Fruit fly (Drosophila melanogaster) whole organism, adult: ENCODE data around the gene TwdlV.

Experiments used
- CG11617 ChIP-seq: fragments of 200-800 bp; sonication (Bioruptor generic); optimal IDR thresholded peaks from 2 replicates; lab custom pipeline; 2017; ENCODE audit warnings: mild to moderate bottlenecking, missing biosample characterization, missing genetic modification reagents, missing genetic modification characterization
- CG12768 ChIP-seq: fragments of 200-800 bp; sonication (Bioruptor generic); optimal IDR thresholded peaks from 2 replicates; lab custom pipeline; 2017; ENCODE audit warnings: missing biosample characterization, missing genetic modification characterization, mild to moderate bottlenecking, moderate library complexity, missing genetic modification reagents
- CG14711 ChIP-seq: fragments of 200-800 bp; sonication (Bioruptor generic); optimal IDR thresholded peaks from 2 replicates; lab custom pipeline; 2018; ENCODE audit warnings: missing biosample characterization, mild to moderate bottlenecking, missing genetic modification characterization, moderate library complexity
- CG1620 ChIP-seq: fragments of 200-800 bp; sonication (Bioruptor generic); optimal IDR thresholded peaks from 2 replicates; lab custom pipeline; 2016; ENCODE audit warnings: missing biosample characterization, missing genetic modification characterization
- CG33017 ChIP-seq: fragments of 200-800 bp; sonication (Bioruptor generic); optimal IDR thresholded peaks from 2 replicates; lab custom pipeline; 2018; ENCODE audit warnings: missing biosample characterization, mild to moderate bottlenecking, missing genetic modification characterization, moderate library complexity
- CG5204 ChIP-seq: fragments of 200-800 bp; sonication (Bioruptor generic); optimal IDR thresholded peaks from 2 replicates; lab custom pipeline; 2016; ENCODE audit warnings: missing biosample characterization, missing genetic modification characterization
- CG7045 ChIP-seq: fragments of 200-800 bp; sonication (Bioruptor generic); optimal IDR thresholded peaks from 2 replicates; lab custom pipeline; 2017; ENCODE audit warnings: missing biosample characterization, mild to moderate bottlenecking, missing genetic modification characterization
- CG7101 ChIP-seq: fragments of 200-800 bp; sonication (Bioruptor generic); optimal IDR thresholded peaks from 2 replicates; lab custom pipeline; 2018; ENCODE audit warnings: missing biosample characterization, mild to moderate bottlenecking, missing genetic modification characterization, moderate library complexity
- Clk ChIP-seq: fragments of 200-800 bp; sonication (Bioruptor generic); optimal IDR thresholded peaks from 2 replicates; lab custom pipeline; 2017; ENCODE audit warnings: missing biosample characterization, missing genetic modification characterization
- Crg-1 ChIP-seq: fragments of 200-800 bp; sonication (Bioruptor generic); optimal IDR thresholded peaks from 2 replicates; lab custom pipeline; 2016; ENCODE audit warnings: missing biosample characterization, missing genetic modification characterization
- Hr96 ChIP-seq: fragments of 200-800 bp; sonication (Bioruptor generic); optimal IDR thresholded peaks from 2 replicates; lab custom pipeline; 2016; ENCODE audit warnings: missing biosample characterization, missing genetic modification characterization
- Mnt ChIP-seq: fragments of 200-800 bp; sonication (Bioruptor generic); optimal IDR thresholded peaks from 2 replicates; lab custom pipeline; 2016; ENCODE audit warnings: missing biosample characterization, mild to moderate bottlenecking, missing genetic modification characterization
- bab1 ChIP-seq: fragments of 200-800 bp; sonication (Bioruptor generic); optimal IDR thresholded peaks from 3 replicates; lab custom pipeline; 2019; ENCODE audit warnings: missing biosample characterization, mild to moderate bottlenecking, missing genetic modification characterization, moderate library complexity
- cic ChIP-seq: fragments of 200-800 bp; sonication (Bioruptor generic); optimal IDR thresholded peaks from 2 replicates; lab custom pipeline; 2017; ENCODE audit warnings: missing biosample characterization, mild to moderate bottlenecking, missing genetic modification characterization, moderate library complexity
- cnc ChIP-seq, 2 experiments: fragments of >200 bp; optimal IDR thresholded peaks; 2 replicates each; lab custom pipeline; 2017
- kay ChIP-seq: fragments of 200-800 bp; sonication (Bioruptor generic); peaks from one replicate; lab custom pipeline; 2016; ENCODE audit warnings: missing biosample characterization, missing genetic modification characterization, borderline replicate concordance
- ovo ChIP-seq: fragments of 200-800 bp; sonication (Bioruptor generic); optimal IDR thresholded peaks from 2 replicates; lab custom pipeline; 2016; ENCODE audit warnings: missing biosample characterization, missing genetic modification characterization
- pad ChIP-seq: fragments of 200-800 bp; sonication (Bioruptor generic); optimal IDR thresholded peaks from 3 replicates; lab custom pipeline; 2017; ENCODE audit warnings: missing biosample characterization, missing genetic modification characterization, mild to moderate bottlenecking, moderate library complexity, missing genetic modification reagents
- tj ChIP-seq: fragments of 200-800 bp; sonication (Bioruptor generic); optimal IDR thresholded peaks from 3 replicates; lab custom pipeline; 2017; ENCODE audit warnings: missing biosample characterization, mild to moderate bottlenecking, missing genetic modification characterization, moderate library complexity
- toe ChIP-seq: fragments of 200-800 bp; sonication (Bioruptor generic); optimal IDR thresholded peaks from 2 replicates; lab custom pipeline; 2016; ENCODE audit warnings: missing biosample characterization, missing genetic modification characterization

Gene TwdlV

dm6 chr3R:4234991-4235553, 19.4 kb upstream of the TwdlV start, which contains the start of gene Gel:
Gene Gel (plus strand): TSS chr3R:4235217.
- TF ChIP-seq CG7101 (tag; lab: Kevin White, UChicago), result no peak
- TF ChIP-seq Mnt (GFP tag; lab: Kevin White, UChicago), result peak; percentile 15
- peak; percentile 53 for TF ChIP-seq cic (GFP tag; lab: Kevin White, UChicago)

dm6 chr3R:4236534-4236933, 18.0 kb upstream of the TwdlV start:
- peak; percentile 10 for TF ChIP-seq CG7045 (GFP tag; lab: Kevin White, UChicago)
- peak; percentile 18 for TF ChIP-seq Mnt (GFP tag; lab: Kevin White, UChicago)
- no peak for TF ChIP-seq ovo (GFP tag; lab: Kevin White, UChicago)
- TF ChIP-seq CG12768, result peak; percentile 56
- TF ChIP-seq CG1620, result no peak
- TF ChIP-seq CG33017 (tag; lab: Kevin White, UChicago), result peak; percentile 22
- peak; percentile 58 for TF ChIP-seq cic (GFP tag; lab: Kevin White, UChicago)
- TF ChIP-seq toe (GFP tag; lab: Kevin White, UChicago), result no peak

dm6 chr3R:4241776-4242175, 12.7 kb upstream of the TwdlV start:
- TF ChIP-seq pad (GFP tag; lab: Kevin White, UChicago), result no peak
- TF ChIP-seq CG7045 (GFP tag; lab: Kevin White, UChicago), result no peak
- no peak for TF ChIP-seq cic (GFP tag; lab: Kevin White, UChicago)
- TF ChIP-seq bab1 (GFP tag; lab: Kevin White, UChicago), result no peak
- no peak for TF ChIP-seq Clk (GFP tag; lab: Kevin White, UChicago)
- TF ChIP-seq ovo (GFP tag; lab: Kevin White, UChicago), result no peak

- TF ChIP-seq CG7101 (tag; lab: Kevin White, UChicago), result no peak
- no peak for TF ChIP-seq CG11617
- TF ChIP-seq cnc (optimal IDR thresholded peaks at IDR 0.05; lab: Kevin White, UChicago), result no peak
- TF ChIP-seq CG5204 (GFP tag; lab: Kevin White, UChicago), result no peak
- TF ChIP-seq ovo (GFP tag; lab: Kevin White, UChicago), result no peak
- no peak for TF ChIP-seq tj (GFP tag; lab: Kevin White, UChicago)
- TF ChIP-seq CG7045 (GFP tag; lab: Kevin White, UChicago), result no peak
- no peak for TF ChIP-seq CG33017 (tag; lab: Kevin White, UChicago)
- no peak for TF ChIP-seq Mnt (GFP tag; lab: Kevin White, UChicago)
- no peak for TF ChIP-seq cic (GFP tag; lab: Kevin White, UChicago)
- TF ChIP-seq CG14711, result no peak
- no peak for TF ChIP-seq kay
- TF ChIP-seq toe (GFP tag; lab: Kevin White, UChicago), result no peak
- TF ChIP-seq Clk (GFP tag; lab: Kevin White, UChicago), result no peak
- no peak for TF ChIP-seq CG12768
- TF ChIP-seq Crg-1 (GFP tag; lab: Kevin White, UChicago), result no peak
- TF ChIP-seq pad (GFP tag; lab: Kevin White, UChicago), result no peak
- no peak for TF ChIP-seq CG1620
Measured at dm6 chr3R:4242209-4242887, 12.2 kb upstream of the TwdlV start, which contains the start of gene CG14642. Gene CG14642 (minus strand): TSS chr3R:4242717.

- TF ChIP-seq Hr96 (GFP tag; lab: Kevin White, UChicago) (no peak), Crg-1 (GFP tag; lab: Kevin White, UChicago) (no peak), CG12768 (no peak), kay (no peak), pad (GFP tag; lab: Kevin White, UChicago) (no peak), CG11617 (no peak), Mnt (GFP tag; lab: Kevin White, UChicago) (no peak), CG5204 (GFP tag; lab: Kevin White, UChicago) (no peak), CG14711 (no peak), ovo (GFP tag; lab: Kevin White, UChicago) (no peak), bab1 (GFP tag; lab: Kevin White, UChicago) (no peak), tj (GFP tag; lab: Kevin White, UChicago) (no peak), CG1620 (no peak), toe (GFP tag; lab: Kevin White, UChicago) (no peak), cnc (optimal IDR thresholded peaks at IDR 0.05; lab: Kevin White, UChicago) (no peak), Clk (GFP tag; lab: Kevin White, UChicago) (no peak), cic (GFP tag; lab: Kevin White, UChicago) (no peak)
Measured at dm6 chr3R:4243096-4243940, 11.2 kb upstream of the TwdlV start, which contains the start of gene CG34305. Gene CG34305 (minus strand): TSS chr3R:4243146.

dm6 chr3R:4246578-4247070, 7.9 kb upstream of the TwdlV start, which contains the start of gene TwdlF:
Gene TwdlF (plus strand): TSS chr3R:4247020.
- no peak for TF ChIP-seq kay
- no peak for TF ChIP-seq Hr96 (GFP tag; lab: Kevin White, UChicago)
- TF ChIP-seq cnc (optimal IDR thresholded peaks at IDR 0.05; lab: Kevin White, UChicago), result no peak
- no peak for TF ChIP-seq Crg-1 (GFP tag; lab: Kevin White, UChicago)
- no peak for TF ChIP-seq pad (GFP tag; lab: Kevin White, UChicago)
- TF ChIP-seq bab1 (GFP tag; lab: Kevin White, UChicago), result no peak
- TF ChIP-seq tj (GFP tag; lab: Kevin White, UChicago), result no peak
- no peak for TF ChIP-seq Clk (GFP tag; lab: Kevin White, UChicago)
- TF ChIP-seq CG11617, result no peak
- TF ChIP-seq CG33017 (tag; lab: Kevin White, UChicago), result no peak
- TF ChIP-seq ovo (GFP tag; lab: Kevin White, UChicago), result no peak
- TF ChIP-seq CG5204 (GFP tag; lab: Kevin White, UChicago), result no peak
- no peak for TF ChIP-seq CG12768
